Worm (Caenorhabditis elegans) whole organism, L2 larva: ENCODE results near the gene F18E3.10.

Experiments used
- F13H6.1 ChIP-seq: sonication (generic microtip); optimal IDR thresholded peaks from 2 replicates; lab custom pipeline; 2016; ENCODE audit warnings: missing genetic modification characterization, missing compliant biosample characterization
- R02D3.7 ChIP-seq: fragments of 150-350 bp; optimal IDR thresholded peaks from 2 replicates; lab custom pipeline; 2014; ENCODE audit warnings: missing biosample characterization, missing genetic modification characterization
- Y55F3AM.14 ChIP-seq: fragments of 200-800 bp; sonication (Bioruptor generic); optimal IDR thresholded peaks from 2 replicates; lab custom pipeline; 2018; ENCODE audit warnings: mild to moderate bottlenecking, missing genetic modification characterization, missing compliant biosample characterization
- alr-1 ChIP-seq: fragments of 150-350 bp; optimal IDR thresholded peaks from 2 replicates; lab custom pipeline; 2014; ENCODE audit warnings: missing biosample characterization, missing genetic modification characterization
- aly-2 ChIP-seq: fragments of 150-350 bp; optimal IDR thresholded peaks from 2 replicates; lab custom pipeline; 2014; ENCODE audit warnings: missing biosample characterization, missing genetic modification characterization
- ama-1 ChIP-seq: fragments of 150-350 bp; optimal IDR thresholded peaks from 2 replicates; lab custom pipeline; 2018; ENCODE audit warnings: inconsistent platforms
- blmp-1 ChIP-seq: sonication (generic microtip); optimal IDR thresholded peaks from 2 replicates; lab custom pipeline; 2017; ENCODE audit warnings: missing genetic modification characterization, mild to moderate bottlenecking, missing compliant biosample characterization, antibody characterized with exemption, moderate library complexity; ENCODE audit not compliant: insufficient read depth
- ceh-16 ChIP-seq: fragments of 150-350 bp; optimal IDR thresholded peaks from 2 replicates; lab custom pipeline; 2014; ENCODE audit warnings: missing biosample characterization, missing genetic modification characterization
- dmd-4 ChIP-seq: sonication (generic microtip); optimal IDR thresholded peaks from 2 replicates; lab custom pipeline; 2017; ENCODE audit warnings: missing biosample characterization, missing genetic modification characterization
- egl-27 ChIP-seq: sonication (generic microtip); optimal IDR thresholded peaks from 3 replicates; lab custom pipeline; 2017; ENCODE audit warnings: missing biosample characterization, missing genetic modification reagents, missing genetic modification characterization
- elt-1 ChIP-seq: fragments of 150-350 bp; optimal IDR thresholded peaks from 2 replicates; lab custom pipeline; 2014; ENCODE audit warnings: missing biosample characterization, missing genetic modification characterization
- fos-1 ChIP-seq: fragments of 150-350 bp; optimal IDR thresholded peaks from 2 replicates; lab custom pipeline; 2014; ENCODE audit warnings: missing biosample characterization, missing genetic modification characterization
- gmeb-1 ChIP-seq: fragments of 150-350 bp; optimal IDR thresholded peaks from 2 replicates; lab custom pipeline; 2014; ENCODE audit warnings: missing biosample characterization, missing genetic modification characterization
- lin-11 ChIP-seq: fragments of 150-350 bp; sonication (generic microtip); optimal IDR thresholded peaks from 2 replicates; lab custom pipeline; 2014; ENCODE audit warnings: missing biosample characterization, missing genetic modification characterization, inconsistent platforms, mixed read lengths
- lin-13 ChIP-seq: fragments of 150-350 bp; optimal IDR thresholded peaks from 2 replicates; lab custom pipeline; 2014; ENCODE audit warnings: missing biosample characterization, missing genetic modification reagents, missing genetic modification characterization
- lin-39 ChIP-seq: fragments of 150-350 bp; optimal IDR thresholded peaks from 2 replicates; lab custom pipeline; 2014; ENCODE audit warnings: missing biosample characterization, missing genetic modification reagents, missing genetic modification characterization
- lsy-2 ChIP-seq, 2 experiments: fragments of 150-350 bp in 1 of 2; sonication (generic microtip) in 1 of 2; optimal IDR thresholded peaks; 2 replicates each; lab custom pipeline; 2014 to 2017; ENCODE audit warnings: missing biosample characterization in 2 of 2, missing genetic modification characterization in 2 of 2
- mab-5 ChIP-seq: fragments of 150-350 bp; optimal IDR thresholded peaks from 2 replicates; lab custom pipeline; 2014; ENCODE audit warnings: missing biosample characterization, missing genetic modification characterization
- mbf-1 ChIP-seq: sonication (generic microtip); optimal IDR thresholded peaks from 2 replicates; lab custom pipeline; 2017; ENCODE audit warnings: missing biosample characterization, missing genetic modification characterization
- mdl-1 ChIP-seq, 2 experiments: fragments of 150-350 bp in 1 of 2; sonication (generic microtip) in 1 of 2; optimal IDR thresholded peaks; 2 replicates each; lab custom pipeline; 2017; ENCODE audit warnings: missing biosample characterization in 2 of 2, missing genetic modification characterization in 2 of 2
- nhr-10 ChIP-seq: sonication (generic microtip); optimal IDR thresholded peaks from 2 replicates; lab custom pipeline; 2017; ENCODE audit warnings: missing biosample characterization, missing genetic modification characterization
- nhr-11 ChIP-seq: fragments of 150-350 bp; optimal IDR thresholded peaks from 2 replicates; lab custom pipeline; 2014; ENCODE audit warnings: missing biosample characterization, missing genetic modification characterization
- nhr-12 ChIP-seq: fragments of 150-350 bp; optimal IDR thresholded peaks from 2 replicates; lab custom pipeline; 2014; ENCODE audit warnings: missing biosample characterization, missing genetic modification characterization
- nhr-129 ChIP-seq: fragments of 150-350 bp; optimal IDR thresholded peaks from 2 replicates; lab custom pipeline; 2014; ENCODE audit warnings: missing biosample characterization, missing genetic modification characterization
- nhr-21 ChIP-seq: fragments of 150-350 bp; optimal IDR thresholded peaks from 2 replicates; lab custom pipeline; 2014; ENCODE audit warnings: missing biosample characterization, missing genetic modification characterization
- nhr-23 ChIP-seq: fragments of 150-350 bp; optimal IDR thresholded peaks from 2 replicates; lab custom pipeline; 2014; ENCODE audit warnings: missing biosample characterization, missing genetic modification reagents, missing genetic modification characterization
- nhr-237 ChIP-seq: fragments of 150-350 bp; optimal IDR thresholded peaks from 2 replicates; lab custom pipeline; 2014; ENCODE audit warnings: missing biosample characterization, missing genetic modification characterization
- nhr-25 ChIP-seq: fragments of 150-350 bp; sonication (generic microtip); optimal IDR thresholded peaks from 3 replicates; lab custom pipeline; 2014; ENCODE audit warnings: missing biosample characterization, missing genetic modification characterization
- nhr-6 ChIP-seq: fragments of 150-350 bp; optimal IDR thresholded peaks from 2 replicates; lab custom pipeline; 2014; ENCODE audit warnings: missing biosample characterization, missing genetic modification characterization
- nhr-77 ChIP-seq: fragments of 150-350 bp; optimal IDR thresholded peaks from 2 replicates; lab custom pipeline; 2014; ENCODE audit warnings: missing biosample characterization, missing genetic modification characterization
- sem-4 ChIP-seq: fragments of 150-350 bp; optimal IDR thresholded peaks from 2 replicates; lab custom pipeline; 2014; ENCODE audit warnings: missing biosample characterization, missing genetic modification reagents, missing genetic modification characterization
- skn-1 ChIP-seq: sonication (generic microtip); optimal IDR thresholded peaks from 2 replicates; lab custom pipeline; 2017; ENCODE audit warnings: missing biosample characterization, missing genetic modification characterization
- sma-3 ChIP-seq: sonication (generic microtip); optimal IDR thresholded peaks from 2 replicates; lab custom pipeline; 2016; ENCODE audit warnings: missing genetic modification reagents, missing genetic modification characterization, missing compliant biosample characterization
- sma-9 ChIP-seq, 2 experiments: fragments of 150-350 bp in 1 of 2; sonication (generic microtip) in 1 of 2; optimal IDR thresholded peaks; 2 replicates each; lab custom pipeline; 2014 to 2016; ENCODE audit warnings: missing genetic modification characterization in 2 of 2, mild to moderate bottlenecking in 1 of 2, missing biosample characterization in 1 of 2, missing compliant biosample characterization in 1 of 2, missing genetic modification reagents in 1 of 2, moderate library complexity in 1 of 2
- snpc-4 ChIP-seq: fragments of 150-350 bp; optimal IDR thresholded peaks from 2 replicates; lab custom pipeline; 2014; ENCODE audit warnings: missing biosample characterization, missing genetic modification characterization
- unc-39 ChIP-seq: fragments of 150-350 bp; optimal IDR thresholded peaks from 2 replicates; lab custom pipeline; 2014; ENCODE audit warnings: missing biosample characterization, missing genetic modification characterization
- unc-62 ChIP-seq: fragments of 150-350 bp; optimal IDR thresholded peaks from 2 replicates; lab custom pipeline; 2014; ENCODE audit warnings: missing biosample characterization, missing genetic modification reagents, missing genetic modification characterization
- zag-1 ChIP-seq: fragments of 150-350 bp; optimal IDR thresholded peaks from 2 replicates; lab custom pipeline; 2014; ENCODE audit warnings: missing biosample characterization, missing genetic modification characterization
- ztf-4 ChIP-seq: fragments of 150-350 bp; optimal IDR thresholded peaks from 2 replicates; lab custom pipeline; 2014; ENCODE audit warnings: missing biosample characterization, missing genetic modification characterization

F18E3.10 gene

ce11 chrV:7420162-7420561 lies 4.1 kb downstream of the F18E3.10 start, which contains the start of gene srxa-4:
srxa-4 (plus strand) TSS chrV:7420462.
- TF ChIP-seq lin-39 (tag; lab: Kevin White, UChicago) (no peak), unc-62 (GFP tag; lab: Kevin White, UChicago) (no peak), nhr-23 (tag; lab: Kevin White, UChicago) (no peak), Y55F3AM.14 (GFP tag; lab: Kevin White, UChicago) (no peak), dmd-4 (tag; lab: Kevin White, UChicago) (no peak), nhr-11 (no peak)

- no peak for TF ChIP-seq gmeb-1 (tag; lab: Kevin White, UChicago)
- peak; percentile 51 for TF ChIP-seq nhr-25 (tag; lab: Kevin White, UChicago)
- TF ChIP-seq nhr-21 (tag; lab: Kevin White, UChicago), result no peak
- TF ChIP-seq snpc-4 (tag; lab: Kevin White, UChicago), result no peak
- TF ChIP-seq R02D3.7, result no peak
- no peak for TF ChIP-seq zag-1
Observed at ce11 chrV:7417018-7417716, 7.1 kb downstream of the F18E3.10 start, which contains the start of gene srw-67. srw-67 (plus strand) TSS chrV:7417660.

ce11 chrV:7416569-7416968 lies 7.7 kb downstream of the F18E3.10 start:
- TF ChIP-seq skn-1 (tag; lab: Kevin White, UChicago) (no peak), mdl-1 (tag; optimal IDR thresholded peaks at IDR 0.05; lab: Kevin White, UChicago) (no peak), sma-3 (GFP tag; lab: Kevin White, UChicago) (peak; percentile 1), nhr-21 (tag; lab: Kevin White, UChicago) (peak; percentile 31)

- TF ChIP-seq skn-1 (tag; lab: Kevin White, UChicago) (no peak), ceh-16 (tag; lab: Kevin White, UChicago) (no peak), nhr-6 (tag; lab: Kevin White, UChicago) (peak; percentile 63), nhr-237 (tag; lab: Kevin White, UChicago) (no peak), snpc-4 (tag; lab: Kevin White, UChicago) (no peak), sem-4 (tag; lab: Kevin White, UChicago) (peak; percentile 48), nhr-129 (tag; lab: Kevin White, UChicago) (peak; percentile 69), sma-3 (GFP tag; lab: Kevin White, UChicago) (peak; percentile 94), fos-1 (tag; lab: Kevin White, UChicago) (peak; percentile 21), gmeb-1 (tag; lab: Kevin White, UChicago) (no peak), lsy-2 (tag; optimal IDR thresholded peaks at IDR 0.05; lab: Kevin White, UChicago) (peak in 1 of 2 experiments; percentile 25), egl-27 (tag; lab: Kevin White, UChicago) (peak; percentile 65), unc-39 (tag; lab: Kevin White, UChicago) (no peak), zag-1 (no peak), nhr-10 (tag; lab: Kevin White, UChicago) (no peak), mdl-1 (tag; optimal IDR thresholded peaks at IDR 0.05; lab: Kevin White, UChicago) (peak; percentile 7 to 63), F13H6.1 (peak; percentile 35), lin-11 (tag; lab: Kevin White, UChicago) (no peak), ama-1 (peak; percentile 86), R02D3.7 (no peak), nhr-77 (tag; lab: Kevin White, UChicago) (no peak), dmd-4 (tag; lab: Kevin White, UChicago) (no peak), ztf-4 (tag; lab: Kevin White, UChicago) (no peak), Y55F3AM.14 (GFP tag; lab: Kevin White, UChicago) (peak; percentile 46), mbf-1 (no peak), sma-9 (GFP tag; optimal IDR thresholded peaks at IDR 0.05; lab: Kevin White, UChicago) (peak; percentile 95), sma-9 (tag; optimal IDR thresholded peaks at IDR 0.05; lab: Kevin White, UChicago) (no peak), elt-1 (tag; lab: Kevin White, UChicago) (no peak), unc-62 (GFP tag; lab: Kevin White, UChicago) (no peak), nhr-25 (tag; lab: Kevin White, UChicago) (peak; percentile 93), aly-2 (tag; lab: Kevin White, UChicago) (no peak), mab-5 (tag; lab: Kevin White, UChicago) (no peak), nhr-23 (tag; lab: Kevin White, UChicago) (no peak), alr-1 (tag; lab: Kevin White, UChicago) (no peak), blmp-1 (tag; lab: Kevin White, UChicago) (peak; percentile 94), lin-13 (no peak), nhr-12 (tag; lab: Kevin White, UChicago) (no peak), nhr-21 (tag; lab: Kevin White, UChicago) (peak; percentile 97)
Observed at ce11 chrV:7415780-7416428, 8.3 kb downstream of the F18E3.10 start, which contains the start of gene F18E3.13. F18E3.13 (plus strand) TSS chrV:7416164.
